Worm (Caenorhabditis elegans) whole organism, L4 larva: ENCODE data around the gene nyn-1.

Experiments
- F49E8.2 ChIP-seq: sonication (generic microtip); optimal IDR thresholded peaks from 2 replicates; lab custom pipeline; 2016; ENCODE audit warnings: missing compliant biosample characterization, mild to moderate bottlenecking, missing genetic modification characterization, borderline replicate concordance
- ceh-28 ChIP-seq: fragments of 150-350 bp; optimal IDR thresholded peaks from 2 replicates; lab custom pipeline; 2014; ENCODE audit warnings: missing biosample characterization, missing genetic modification reagents, missing genetic modification characterization
- pha-4 ChIP-seq, 2 experiments: fragments of 150-350 bp in 1 of 2; fragments of 200-800 bp in 1 of 2; sonication (Bioruptor generic) in 1 of 2; IDR thresholded peaks in 1 of 2; optimal IDR thresholded peaks in 1 of 2; 2 replicates each; pipeline versions ENCODE4 v1.3.6 to Lab custom; 2014 to 2022; ENCODE audit warnings: missing genetic modification characterization in 2 of 2, missing genetic modification reagents in 2 of 2, missing biosample characterization in 1 of 2, missing compliant biosample characterization in 1 of 2

DNA sequence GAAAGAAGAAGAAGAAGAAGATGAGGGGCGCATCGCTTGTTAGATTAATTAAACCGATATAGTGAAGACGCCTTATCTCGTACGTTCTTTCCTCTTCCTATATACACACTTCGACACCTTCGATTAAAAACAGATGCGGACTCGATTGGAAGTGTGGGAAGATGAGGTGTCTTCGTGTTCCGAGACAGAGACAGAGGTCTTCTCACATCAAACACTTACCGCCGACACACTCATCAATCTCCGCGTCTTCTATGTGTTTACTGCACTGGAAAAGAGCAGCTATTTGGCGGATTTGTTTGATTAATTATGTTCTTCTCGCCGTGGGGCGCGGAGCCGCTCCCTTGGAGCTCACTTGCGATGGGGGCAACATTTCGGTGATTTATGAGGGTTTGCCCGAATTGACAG is 12.6 kb upstream of the nyn-1 start:
- TF ChIP-seq ceh-28 (tag; lab: Kevin White, UChicago): no peak
- no peak for TF ChIP-seq F49E8.2 (tag; lab: Kevin White, UChicago)
- no peak for TF ChIP-seq pha-4 (GFP tag; IDR thresholded peaks at IDR 0.05; lab: Robert Waterston, UW)
- no peak for TF ChIP-seq pha-4 (tag; optimal IDR thresholded peaks at IDR 0.05; lab: Kevin White, UChicago)
